Fruit fly (Drosophila melanogaster): Measurements from ENCODE around the gene slx1.

DNA sequence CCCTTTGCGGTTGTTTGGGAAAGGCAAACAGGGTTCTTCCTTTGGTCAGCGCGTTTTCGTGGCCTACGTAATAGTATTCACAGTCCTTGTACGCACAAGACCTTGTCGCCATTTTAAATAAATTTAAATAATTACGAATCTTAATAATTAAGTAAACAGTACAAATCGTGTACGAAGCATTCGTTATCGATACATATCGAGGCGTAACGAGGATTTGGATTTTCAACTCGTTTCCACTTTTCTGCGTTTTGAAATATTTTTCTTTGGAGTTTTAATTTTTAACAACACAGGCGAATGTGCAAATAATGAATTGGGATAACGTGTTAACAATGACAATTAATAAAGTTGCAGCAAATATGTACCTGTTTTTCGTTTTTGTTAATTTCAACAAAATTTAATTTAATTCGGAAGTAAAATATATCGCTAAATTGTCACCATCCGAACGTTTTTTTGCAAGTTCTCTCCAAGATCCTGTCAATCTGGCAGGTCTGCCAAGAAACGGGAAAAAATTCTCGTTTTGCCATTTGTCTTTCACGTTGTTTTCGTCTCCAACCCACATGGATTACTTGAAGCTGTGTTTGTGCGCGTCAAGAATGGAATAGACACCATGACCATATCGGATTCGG lies 3.8 kb downstream of the slx1 start, which contains the start of the genes Dlip2 and rpk:
- no peak for TF ChIP-seq h (optimal IDR thresholded peaks at IDR 0.05)
- no peak for TF ChIP-seq psq (optimal IDR thresholded peaks at IDR 0.05)
- no peak for TF ChIP-seq Sin3A (optimal IDR thresholded peaks at IDR 0.05)
- TF ChIP-seq Myc (optimal IDR thresholded peaks at IDR 0.05): no peak
